Fruit fly (Drosophila melanogaster) whole organism: Measurements from ENCODE around the gene CG17344.

Experiments
- CG8478 ChIP-seq: fragments of >200 bp; optimal IDR thresholded peaks from 2 replicates; lab custom pipeline; 2018; ENCODE audit warnings: inconsistent platforms
- EcR ChIP-seq, 2 experiments: fragments of >200 bp; optimal IDR thresholded peaks; 2 replicates each; lab custom pipeline; 2017; ENCODE audit warnings: missing biosample characterization in 2 of 2, missing genetic modification characterization in 2 of 2, missing genetic modification reagents in 2 of 2
- pan ChIP-seq: fragments of >200 bp; optimal IDR thresholded peaks from 2 replicates; lab custom pipeline; 2017
- psq ChIP-seq: fragments of >200 bp; optimal IDR thresholded peaks from 2 replicates; lab custom pipeline; 2017
- usp ChIP-seq: fragments of >200 bp; optimal IDR thresholded peaks from 2 replicates; lab custom pipeline; 2017; ENCODE audit warnings: missing biosample characterization, missing genetic modification characterization, mixed read lengths

DNA sequence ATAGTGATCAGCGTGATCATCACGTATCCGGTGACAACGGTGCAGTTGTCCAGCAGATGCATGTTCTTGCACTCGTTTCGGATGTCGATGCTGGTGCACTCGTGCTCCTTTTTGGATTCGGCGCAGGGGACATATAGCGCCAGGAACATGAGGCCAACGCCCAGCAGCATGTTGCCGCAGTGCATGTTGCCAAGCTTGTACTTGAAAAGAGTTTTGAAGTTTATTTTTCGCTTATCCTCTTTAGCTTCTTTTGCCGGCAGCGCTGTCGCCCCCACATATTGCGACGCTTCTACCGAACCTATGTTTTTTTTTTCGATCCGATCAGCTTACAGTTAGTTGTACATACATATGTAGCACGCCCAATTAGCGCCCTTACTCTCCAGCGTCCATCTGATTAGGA is 33.5 kb upstream of the CG17344 start:
- TF ChIP-seq EcR (GFP tag; optimal IDR thresholded peaks at IDR 0.05; lab: Kevin White, UChicago), result no peak
- no peak for TF ChIP-seq psq (lab: Kevin White, UChicago)
- TF ChIP-seq usp (GFP tag; lab: Kevin White, UChicago), result no peak
- TF ChIP-seq CG8478, result no peak
- TF ChIP-seq pan (lab: Kevin White, UChicago), result no peak
